Fruit fly (Drosophila melanogaster): ENCODE results near the gene CG15020.
A peak's percentile ranks its signal among the peaks of the same experiment; 100 is the strongest.

CG15020 gene

DNA sequence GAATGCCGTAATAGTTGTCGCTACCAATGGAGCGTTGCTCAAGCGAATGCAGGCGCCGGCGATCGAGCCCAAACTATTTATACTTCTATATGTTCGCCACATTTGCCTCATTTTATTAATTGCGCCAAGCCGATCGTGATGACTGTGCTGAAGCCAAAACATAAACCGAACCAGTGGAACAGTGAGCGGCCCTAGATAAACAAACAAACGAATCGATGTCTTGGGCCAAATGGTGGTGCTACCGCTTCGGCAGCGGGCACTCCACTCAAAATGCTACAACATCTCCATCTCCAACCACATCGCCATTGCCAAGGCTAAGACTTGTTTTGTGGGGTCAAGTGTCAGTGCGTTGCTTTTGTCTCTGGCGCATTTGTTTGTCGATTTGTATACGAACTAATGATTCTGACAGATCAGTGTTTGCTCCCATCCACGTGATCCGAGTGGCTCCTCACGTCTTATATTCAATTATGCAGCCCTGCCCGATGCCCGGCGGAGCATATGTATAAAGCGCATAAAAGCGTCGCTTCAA lies 42.4 kb downstream of the CG15020 start, which contains the start of gene CG15024 (continued):
- TF ChIP-seq CG12659 (GFP tag; optimal IDR thresholded peaks at IDR 0.05), result no peak
- no peak for TF ChIP-seq Bdp1 (GFP tag; optimal IDR thresholded peaks at IDR 0.05)
- TF ChIP-seq chinmo (GFP tag; IDR thresholded peaks at IDR 0.05; ENCODE audit: partially characterized antibody), result peak; percentile 92; the same call in 2 of the 4 replicates
- no peak for TF ChIP-seq CG11696 (GFP tag; IDR thresholded peaks at IDR 0.05)
- no peak for TF ChIP-seq CG1602 (GFP tag; optimal IDR thresholded peaks at IDR 0.05)
- TF ChIP-seq ERR (GFP tag; optimal IDR thresholded peaks at IDR 0.05), result no peak
- TF ChIP-seq mirr (GFP tag; optimal IDR thresholded peaks at IDR 0.05), result peak; percentile 6
- no peak for TF ChIP-seq Mrtf (GFP tag; IDR thresholded peaks at IDR 0.05)

DNA sequence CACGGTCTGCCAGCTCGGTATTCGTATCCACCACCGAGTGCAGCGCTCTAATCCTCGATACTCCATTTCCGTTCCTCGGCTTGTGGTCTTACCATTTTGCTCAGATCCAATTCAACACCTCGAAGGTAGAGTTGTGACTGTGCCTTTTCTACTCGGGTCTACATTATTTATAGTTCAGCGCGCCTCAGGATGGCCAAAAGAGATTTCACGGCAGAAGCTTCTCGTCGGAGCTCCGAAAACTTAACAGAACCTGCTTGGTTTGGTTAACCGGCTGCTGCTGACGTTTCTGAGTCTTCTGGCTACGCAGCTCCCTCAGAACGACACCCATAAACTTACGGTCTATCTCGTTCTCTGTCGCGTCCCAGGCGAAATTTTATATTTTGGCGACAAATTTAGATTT lies 45.1 kb downstream of the CG15020 start, which contains the start of gene CG32241:
Gene CG32241, minus strand, starts transcription at position 101 of the 400 bp plus-strand sequence.
- TF ChIP-seq bowl (GFP tag; IDR thresholded peaks at IDR 0.05) (no peak), CG8281 (tag; optimal IDR thresholded peaks at IDR 0.05) (no peak), ara (GFP tag; IDR thresholded peaks at IDR 0.05) (no peak), CG18619 (GFP tag; optimal IDR thresholded peaks at IDR 0.05) (no peak), CG6854 (GFP tag; optimal IDR thresholded peaks at IDR 0.05) (no peak), lbe (GFP tag; optimal IDR thresholded peaks at IDR 0.05) (no peak), B-H1 (GFP tag; IDR thresholded peaks at IDR 0.05) (no peak), Hr39 (optimal IDR thresholded peaks at IDR 0.05) (no peak), Sox102F (GFP tag; optimal IDR thresholded peaks at IDR 0.05) (no peak), tin (GFP tag; optimal IDR thresholded peaks at IDR 0.05) (no peak), ssp (GFP tag; IDR thresholded peaks at IDR 0.05) (no peak), CG2199 (GFP tag; IDR thresholded peaks at IDR 0.05) (no peak)

DNA sequence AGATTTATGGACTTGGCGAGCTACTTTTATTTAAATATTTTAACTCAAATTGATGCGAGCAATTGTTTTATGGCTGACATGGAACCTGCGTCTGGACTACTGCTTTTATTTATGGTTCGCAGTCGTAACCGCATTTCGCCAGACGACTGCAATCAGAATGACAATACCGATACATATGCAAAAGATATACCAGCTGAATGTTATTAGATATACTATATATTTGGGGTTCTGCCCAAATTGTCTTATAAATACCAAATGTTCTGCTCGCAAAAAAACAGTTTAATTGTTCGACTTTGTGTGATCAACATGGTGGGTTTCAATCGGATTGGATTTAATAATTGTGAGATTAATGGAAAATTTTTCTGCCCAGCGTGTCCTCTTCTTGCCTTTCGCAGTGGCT lies 48.2 kb downstream of the CG15020 start, which contains the start of gene CG32249:
Gene CG32249, plus strand, starts transcription at position 301 of the 400 bp plus-strand sequence.
- TF ChIP-seq CG30431 (GFP tag; optimal IDR thresholded peaks at IDR 0.05) (no peak), az2 (GFP tag; optimal IDR thresholded peaks at IDR 0.05) (no peak), fd96Cb (tag; optimal IDR thresholded peaks at IDR 0.05) (no peak), D19B (GFP tag; optimal IDR thresholded peaks at IDR 0.05) (no peak), bab2 (GFP tag; optimal IDR thresholded peaks at IDR 0.05) (no peak), danr (GFP tag; IDR thresholded peaks at IDR 0.05) (no peak), Pdp1 (GFP tag; optimal IDR thresholded peaks at IDR 0.05) (no peak), gt (GFP tag; IDR thresholded peaks at IDR 0.05) (no peak), bsh (GFP tag; optimal IDR thresholded peaks at IDR 0.05) (no peak), CG4730 (GFP tag; IDR thresholded peaks at IDR 0.05) (no peak)

DNA sequence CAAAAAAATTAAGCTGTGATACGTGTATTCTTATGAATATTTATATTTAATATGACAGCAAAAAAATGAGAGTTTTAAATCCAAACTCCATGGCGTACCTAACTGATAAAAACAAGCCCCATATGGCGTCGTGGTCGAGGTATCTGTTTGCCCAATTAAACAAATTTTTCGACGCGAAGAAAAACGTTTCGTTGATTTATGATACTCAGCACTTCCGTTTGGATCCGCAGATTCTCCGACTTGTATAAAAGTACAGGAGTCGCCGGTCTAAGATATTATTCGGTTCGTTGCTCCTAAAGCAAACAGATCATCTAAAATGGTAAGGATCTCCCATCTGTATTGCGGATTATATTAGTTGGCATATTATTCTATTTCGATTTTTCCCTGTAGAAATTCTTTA lies 50.0 kb downstream of the CG15020 start, which contains the start of gene CG32248:
Gene CG32248, plus strand, starts transcription at position 301 of the 400 bp plus-strand sequence.
- TF ChIP-seq CG3065 (GFP tag; optimal IDR thresholded peaks at IDR 0.05) (no peak), tx (GFP tag; optimal IDR thresholded peaks at IDR 0.05) (no peak), CG18599 (GFP tag; optimal IDR thresholded peaks at IDR 0.05) (no peak), CG1529 (GFP tag; optimal IDR thresholded peaks at IDR 0.05) (no peak)

DNA sequence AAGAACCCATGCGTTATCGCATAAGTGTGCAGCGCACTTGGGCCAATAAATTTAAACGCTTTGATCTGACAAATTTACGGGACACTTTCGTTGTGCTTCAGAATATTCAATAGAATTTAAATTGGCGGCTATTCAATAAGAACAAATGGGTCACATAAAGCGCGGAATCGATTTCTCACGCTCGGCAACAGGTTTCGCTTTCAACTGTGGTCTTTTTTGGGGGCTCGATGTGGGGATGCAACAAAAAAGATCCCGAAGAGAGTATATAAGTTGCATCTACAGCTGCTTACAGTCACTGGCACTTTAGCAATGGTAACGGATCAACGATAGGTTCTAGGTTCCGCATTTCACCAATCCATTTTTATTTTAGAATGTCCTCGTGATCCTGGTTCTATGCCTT lies 51.3 kb downstream of the CG15020 start, which contains the start of gene CG11349:
Gene CG11349, plus strand, starts transcription at position 301 of the 400 bp plus-strand sequence.
- TF ChIP-seq CG17829 (tag; optimal IDR thresholded peaks at IDR 0.05), result no peak
- TF ChIP-seq BEAF-32 (GFP tag; optimal IDR thresholded peaks at IDR 0.05), result no peak
- TF ChIP-seq CG42726 (GFP tag; IDR thresholded peaks at IDR 0.05; ENCODE audit: partially characterized antibody), result no peak
- no peak for TF ChIP-seq Gsc (GFP tag; IDR thresholded peaks at IDR 0.05)
- TF ChIP-seq pnt (GFP tag; optimal IDR thresholded peaks at IDR 0.05), result no peak
- no peak for TF ChIP-seq fu2 (GFP tag; optimal IDR thresholded peaks at IDR 0.05)
- no peak for TF ChIP-seq B-H2 (GFP tag; optimal IDR thresholded peaks at IDR 0.05)
- no peak for TF ChIP-seq CG1233 (GFP tag; optimal IDR thresholded peaks at IDR 0.05)
- no peak for TF ChIP-seq Hey (tag; optimal IDR thresholded peaks at IDR 0.05)
- no peak for TF ChIP-seq gsb (GFP tag; IDR thresholded peaks at IDR 0.05)
- no peak for TF ChIP-seq CG2678 (tag; optimal IDR thresholded peaks at IDR 0.05)
- no peak for TF ChIP-seq CG12155 (GFP tag; optimal IDR thresholded peaks at IDR 0.05)
- TF ChIP-seq CG12659 (GFP tag; optimal IDR thresholded peaks at IDR 0.05), result no peak

All from whole organism, embryonic.